Fruit fly (Drosophila melanogaster): ENCODE results near the gene CAHbeta.

DNA sequence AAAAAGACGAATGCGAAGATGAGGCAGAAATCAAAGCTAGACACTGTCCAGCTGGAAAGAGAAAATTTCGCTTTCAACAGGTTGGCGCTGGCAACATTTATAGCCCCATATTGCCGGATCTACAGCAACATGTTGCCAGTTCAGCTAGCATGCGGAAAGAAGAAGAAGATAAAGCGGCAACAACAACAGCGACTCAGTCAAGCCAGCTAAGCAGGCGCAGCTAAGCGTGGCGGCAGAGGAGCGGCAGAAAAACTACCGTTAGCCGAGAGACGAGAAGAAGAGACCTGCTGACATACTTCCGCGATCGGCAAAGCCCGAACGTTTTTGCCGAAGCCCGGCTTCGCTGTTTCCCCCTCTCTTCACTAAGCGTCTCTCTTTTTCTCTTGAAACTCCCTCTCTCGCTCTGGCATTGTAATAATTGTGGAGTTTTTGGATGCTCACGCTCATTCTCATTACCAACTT, 25.3 kb upstream of the CAHbeta start:
- TF ChIP-seq ttk (optimal IDR thresholded peaks at IDR 0.05) (no peak), psq (optimal IDR thresholded peaks at IDR 0.05) (no peak), insv (optimal IDR thresholded peaks at IDR 0.05) (no peak), Sin3A (optimal IDR thresholded peaks at IDR 0.05) (no peak)
